Worm (Caenorhabditis elegans) whole organism, young adult: ENCODE data around the gene EEED8.15.
A peak's percentile ranks its signal among the peaks of the same experiment; 100 is the strongest.

Source experiments
- B0019.2 ChIP-seq: fragments of 200-800 bp; sonication (Bioruptor generic); conservative IDR thresholded peaks from 2 replicates; pipeline ENCODE4 v1.3.6; 2022; ENCODE audit warnings: missing genetic modification reagents, missing genetic modification characterization, missing compliant biosample characterization
- C06A6.2 ChIP-seq: fragments of 200-800 bp; sonication (Bioruptor generic); conservative IDR thresholded peaks from 2 replicates; pipeline ENCODE4 v1.3.6; 2022; ENCODE audit warnings: missing genetic modification characterization, missing compliant biosample characterization
- D2030.7 ChIP-seq: fragments of 200-800 bp; sonication (Bioruptor generic); IDR thresholded peaks from 2 replicates; pipeline ENCODE4 v1.3.6; 2022; ENCODE audit warnings: missing genetic modification reagents, missing genetic modification characterization, missing compliant biosample characterization
- F57A8.1 ChIP-seq: fragments of 200-800 bp; sonication (Bioruptor generic); optimal IDR thresholded peaks from 2 replicates; lab custom pipeline; 2018; ENCODE audit warnings: mild to moderate bottlenecking, missing genetic modification characterization, moderate library complexity, missing compliant biosample characterization
- K12H6.12 ChIP-seq: fragments of 200-800 bp; sonication (Bioruptor generic); optimal IDR thresholded peaks from 2 replicates; lab custom pipeline; 2018; ENCODE audit warnings: mild to moderate bottlenecking, missing genetic modification characterization, missing compliant biosample characterization
- Y53F4B.3 ChIP-seq: fragments of 200-800 bp; sonication (Bioruptor generic); IDR thresholded peaks from 2 replicates; pipeline ENCODE4 v1.3.6; 2022; ENCODE audit warnings: missing genetic modification reagents, missing genetic modification characterization, missing compliant biosample characterization
- Y79H2A.3 ChIP-seq: fragments of 200-800 bp; sonication (Bioruptor generic); conservative IDR thresholded peaks from 2 replicates; pipeline ENCODE4 v1.3.6; 2022; ENCODE audit warnings: missing genetic modification reagents, missing genetic modification characterization, missing compliant biosample characterization
- ZK185.1 ChIP-seq: sonication (generic microtip); optimal IDR thresholded peaks from 2 replicates; lab custom pipeline; 2016; ENCODE audit warnings: mild to moderate bottlenecking, missing genetic modification characterization, missing compliant biosample characterization; ENCODE audit not compliant: poor library complexity, severe bottlenecking
- ama-1 ChIP-seq, 3 experiments: fragments of 150-350 bp in 1 of 3; sonication (generic microtip) in 2 of 3; optimal IDR thresholded peaks; 2 replicates each; lab custom pipeline; 2014 to 2018; ENCODE audit warnings: missing biosample characterization in 2 of 3, missing genetic modification characterization in 2 of 3, missing genetic modification reagents in 2 of 3
- aptf-2 ChIP-seq: fragments of 200-800 bp; sonication (Bioruptor generic); conservative IDR thresholded peaks from 2 replicates; pipeline ENCODE4 v1.3.6; 2022; ENCODE audit warnings: missing genetic modification reagents, missing genetic modification characterization, missing compliant biosample characterization
- bed-1 ChIP-seq: fragments of 200-800 bp; sonication (Bioruptor generic); IDR thresholded peaks from 2 replicates; pipeline ENCODE4 v1.3.6; 2022; ENCODE audit warnings: missing genetic modification reagents, missing genetic modification characterization, missing compliant biosample characterization
- bed-2 ChIP-seq: fragments of 200-800 bp; sonication (Bioruptor generic); IDR thresholded peaks from 2 replicates; pipeline ENCODE4 v1.3.6; 2022; ENCODE audit warnings: missing genetic modification reagents, missing genetic modification characterization, missing compliant biosample characterization
- cebp-1 ChIP-seq, 2 experiments: fragments of 200-800 bp in 1 of 2; sonication (Bioruptor generic) in 1 of 2; sonication (generic microtip) in 1 of 2; IDR thresholded peaks in 1 of 2; optimal IDR thresholded peaks in 1 of 2; 2 replicates each; pipeline versions ENCODE4 v1.3.6 to Lab custom; 2017 to 2022; ENCODE audit warnings: missing compliant biosample characterization in 2 of 2, missing genetic modification characterization in 2 of 2, mild to moderate bottlenecking in 1 of 2, missing genetic modification reagents in 1 of 2, moderate library complexity in 1 of 2
- ceh-40 ChIP-seq: fragments of 200-800 bp; sonication (Bioruptor generic); IDR thresholded peaks from 2 replicates; pipeline ENCODE4 v1.3.6; 2022; ENCODE audit warnings: missing genetic modification characterization, missing compliant biosample characterization
- ceh-58 ChIP-seq: fragments of 200-800 bp; sonication (Bioruptor generic); IDR thresholded peaks from 2 replicates; pipeline ENCODE4 v1.3.6; 2022; ENCODE audit warnings: missing genetic modification characterization, missing compliant biosample characterization
- ceh-79 ChIP-seq: sonication (generic microtip); optimal IDR thresholded peaks from 2 replicates; lab custom pipeline; 2017; ENCODE audit warnings: mild to moderate bottlenecking, missing genetic modification characterization, missing compliant biosample characterization
- dpff-1 ChIP-seq: sonication (generic microtip); optimal IDR thresholded peaks from 2 replicates; lab custom pipeline; 2017; ENCODE audit warnings: mild to moderate bottlenecking, missing genetic modification characterization, missing compliant biosample characterization
- dpl-1 ChIP-seq: fragments of 150-350 bp; optimal IDR thresholded peaks from 2 replicates; lab custom pipeline; 2014; ENCODE audit warnings: missing biosample characterization, missing genetic modification reagents, missing genetic modification characterization
- egrh-3 ChIP-seq: fragments of 200-800 bp; sonication (Bioruptor generic); IDR thresholded peaks from 2 replicates; pipeline ENCODE4 v1.3.6; 2022; ENCODE audit warnings: missing genetic modification reagents, missing genetic modification characterization, missing compliant biosample characterization
- ets-4 ChIP-seq: fragments of 200-800 bp; sonication (Bioruptor generic); optimal IDR thresholded peaks from 2 replicates; lab custom pipeline; 2018; ENCODE audit warnings: mild to moderate bottlenecking, missing genetic modification characterization, missing compliant biosample characterization
- hlh-26 ChIP-seq: fragments of 200-800 bp; sonication (Bioruptor generic); conservative IDR thresholded peaks from 2 replicates; pipeline ENCODE4 v1.3.6; 2022; ENCODE audit warnings: missing genetic modification reagents, missing genetic modification characterization, missing compliant biosample characterization
- hmg-20 ChIP-seq: fragments of 200-800 bp; sonication (Bioruptor generic); IDR thresholded peaks from 2 replicates; pipeline ENCODE4 v1.3.6; 2022; ENCODE audit warnings: missing genetic modification reagents, missing genetic modification characterization, missing compliant biosample characterization
- lin-26 ChIP-seq: fragments of 200-800 bp; sonication (Bioruptor generic); IDR thresholded peaks from 2 replicates; pipeline ENCODE4 v1.3.6; 2022; ENCODE audit warnings: missing genetic modification reagents, missing genetic modification characterization, missing compliant biosample characterization
- lin-40 ChIP-seq: sonication (generic microtip); optimal IDR thresholded peaks from 2 replicates; lab custom pipeline; 2016; ENCODE audit warnings: missing genetic modification characterization, mild to moderate bottlenecking, missing compliant biosample characterization, missing genotype, missing genetic modification reagents
- lin-54 ChIP-seq: fragments of 200-800 bp; sonication (Bioruptor generic); optimal IDR thresholded peaks from 2 replicates; lab custom pipeline; 2018; ENCODE audit warnings: mild to moderate bottlenecking, missing genetic modification characterization, missing compliant biosample characterization
- madf-10 ChIP-seq: sonication (generic microtip); optimal IDR thresholded peaks from 2 replicates; lab custom pipeline; 2016; ENCODE audit warnings: mild to moderate bottlenecking, missing genetic modification characterization, missing compliant biosample characterization
- madf-3 ChIP-seq: fragments of 200-800 bp; sonication (Bioruptor generic); IDR thresholded peaks from 2 replicates; pipeline ENCODE4 v1.3.6; 2022; ENCODE audit warnings: missing genetic modification reagents, missing genetic modification characterization, missing compliant biosample characterization
- madf-6 ChIP-seq: fragments of 200-800 bp; sonication (Bioruptor generic); IDR thresholded peaks from 2 replicates; pipeline ENCODE4 v1.3.6; 2022; ENCODE audit warnings: missing genetic modification reagents, missing genetic modification characterization, missing compliant biosample characterization
- mcd-1 ChIP-seq: fragments of 200-800 bp; sonication (Bioruptor generic); IDR thresholded peaks from 2 replicates; pipeline ENCODE4 v1.3.6; 2022; ENCODE audit warnings: missing genetic modification reagents, missing genetic modification characterization, missing compliant biosample characterization
- nfya-1 ChIP-seq: sonication (generic microtip); optimal IDR thresholded peaks from 2 replicates; lab custom pipeline; 2017; ENCODE audit warnings: antibody characterized with exemption, missing compliant biosample characterization, missing genetic modification characterization, borderline replicate concordance; ENCODE audit not compliant: insufficient read depth
- nfya-2 ChIP-seq: fragments of 200-800 bp; sonication (Bioruptor generic); IDR thresholded peaks from 2 replicates; pipeline ENCODE4 v1.3.6; 2022; ENCODE audit warnings: missing genetic modification reagents, missing genetic modification characterization, missing compliant biosample characterization
- nhr-179 ChIP-seq: sonication (generic microtip); optimal IDR thresholded peaks from 2 replicates; lab custom pipeline; 2016; ENCODE audit warnings: mild to moderate bottlenecking, missing genetic modification characterization, missing compliant biosample characterization
- rec-8 ChIP-seq, 2 experiments: sonication (generic microtip); optimal IDR thresholded peaks; 2 replicates each; lab custom pipeline; 2016; ENCODE audit warnings: mild to moderate bottlenecking in 2 of 2, missing genetic modification characterization in 2 of 2, missing genetic modification reagents in 2 of 2, missing genotype in 2 of 2, missing biosample characterization in 1 of 2, missing compliant biosample characterization in 1 of 2, moderate library complexity in 1 of 2
- sdz-38 ChIP-seq: sonication (generic microtip); optimal IDR thresholded peaks from 2 replicates; lab custom pipeline; 2016; ENCODE audit warnings: missing genotype, missing genetic modification characterization, missing compliant biosample characterization
- snpc-3.4 ChIP-seq: sonication (generic microtip); optimal IDR thresholded peaks from 2 replicates; lab custom pipeline; 2017; ENCODE audit warnings: missing genetic modification characterization, mild to moderate bottlenecking, missing compliant biosample characterization, antibody characterized with exemption, moderate library complexity, missing genotype, missing genetic modification reagents
- sptf-2 ChIP-seq: fragments of 200-800 bp; sonication (Bioruptor generic); optimal IDR thresholded peaks from 2 replicates; lab custom pipeline; 2018; ENCODE audit warnings: mild to moderate bottlenecking, missing genetic modification characterization, missing compliant biosample characterization
- tlf-1 ChIP-seq: fragments of 200-800 bp; sonication (Bioruptor generic); optimal IDR thresholded peaks from 2 replicates; lab custom pipeline; 2018; ENCODE audit warnings: mild to moderate bottlenecking, missing genetic modification characterization, missing compliant biosample characterization
- xnd-1 ChIP-seq: sonication (generic microtip); optimal IDR thresholded peaks from 2 replicates; lab custom pipeline; 2016; ENCODE audit warnings: missing genotype, missing genetic modification reagents, missing genetic modification characterization, missing compliant biosample characterization
- ztf-3 ChIP-seq: fragments of 200-800 bp; sonication (Bioruptor generic); optimal IDR thresholded peaks from 2 replicates; lab custom pipeline; 2018; ENCODE audit warnings: mild to moderate bottlenecking, missing genetic modification characterization, missing compliant biosample characterization

EEED8.15 gene

DNA sequence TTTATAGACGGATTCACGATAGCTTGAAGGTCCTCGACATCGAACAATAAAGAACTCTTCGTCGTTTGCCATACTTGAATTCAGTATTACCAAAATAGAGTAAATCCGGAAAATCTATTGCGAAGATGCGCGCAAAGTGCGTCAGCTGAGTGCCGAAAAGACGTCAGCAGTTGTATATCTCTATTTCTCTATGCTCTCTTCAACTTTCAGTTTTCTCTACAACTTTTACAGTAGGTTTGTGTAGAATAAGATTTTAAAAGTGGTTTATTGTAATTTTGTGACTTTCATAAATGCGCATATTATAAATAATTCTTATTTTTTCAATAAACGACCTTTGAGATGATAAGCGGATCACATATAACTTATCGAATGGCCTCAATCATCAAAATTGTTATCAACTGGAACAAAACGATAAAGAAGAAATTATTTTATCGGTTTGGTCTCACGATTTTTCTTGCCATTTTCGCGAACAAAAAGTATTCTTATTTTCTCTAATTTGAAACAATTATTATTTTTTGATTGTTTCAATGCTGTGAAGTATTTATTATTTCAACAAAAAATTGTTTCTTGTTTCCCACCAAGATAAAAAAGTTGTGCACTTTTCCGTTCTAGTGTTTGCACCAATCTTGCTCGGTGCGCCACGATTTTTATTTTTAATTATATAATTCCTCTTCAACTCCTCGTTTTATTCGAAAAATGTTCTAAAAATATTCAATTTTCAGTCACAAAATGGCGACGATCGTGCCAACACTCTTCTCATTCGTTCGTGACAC, 45.6 kb upstream of the EEED8.15 start, which contains the start of the genes agt-2 and F09E5.3 (continued):
- no peak for TF ChIP-seq Y53F4B.3 (GFP tag; lab: Robert Waterston, UW)
- TF ChIP-seq ztf-3 (GFP tag; lab: Kevin White, UChicago), result no peak
- TF ChIP-seq tlf-1 (GFP tag; lab: Kevin White, UChicago), result peak; percentile 40
- TF ChIP-seq egrh-3 (GFP tag; lab: Robert Waterston, UW), result no peak
- no peak for TF ChIP-seq aptf-2 (GFP tag; lab: Robert Waterston, UW)
- TF ChIP-seq ceh-79 (tag; lab: Kevin White, UChicago), result no peak
- no peak for TF ChIP-seq snpc-3.4 (tag; lab: Kevin White, UChicago)
- no peak for TF ChIP-seq xnd-1 (tag; lab: Kevin White, UChicago)
- 0 out of 2 replicates have a peak, but pooled peaks have one; percentile 55 for TF ChIP-seq D2030.7 (GFP tag; lab: Robert Waterston, UW)
- no peak for TF ChIP-seq ceh-40
- TF ChIP-seq ama-1 (optimal IDR thresholded peaks at IDR 0.05; lab: Kevin White, UChicago), result no peak
- no peak for TF ChIP-seq ama-1 (GFP tag; optimal IDR thresholded peaks at IDR 0.05; lab: Kevin White, UChicago)
- no peak for TF ChIP-seq cebp-1 (GFP tag; IDR thresholded peaks at IDR 0.05; lab: Robert Waterston, UW)
- TF ChIP-seq cebp-1 (tag; optimal IDR thresholded peaks at IDR 0.05; lab: Kevin White, UChicago), result peak; percentile 84
- TF ChIP-seq F57A8.1 (GFP tag; lab: Kevin White, UChicago), result no peak
- TF ChIP-seq nfya-2, result no peak
- no peak for TF ChIP-seq hlh-26 (GFP tag; lab: Robert Waterston, UW)
- peak; percentile 82 for TF ChIP-seq madf-6 (GFP tag; lab: Robert Waterston, UW)
- peak; percentile 84 for TF ChIP-seq ZK185.1 (tag; lab: Kevin White, UChicago)
- no peak for TF ChIP-seq B0019.2 (GFP tag; lab: Robert Waterston, UW)
- no peak for TF ChIP-seq bed-2 (GFP tag; lab: Robert Waterston, UW)
- no peak for TF ChIP-seq bed-1 (GFP tag; lab: Robert Waterston, UW)
- TF ChIP-seq K12H6.12, result peak; percentile 75
- TF ChIP-seq sptf-2, result no peak
- TF ChIP-seq lin-40 (tag; lab: Kevin White, UChicago), result peak; percentile 92
- TF ChIP-seq nfya-1, result no peak
- no peak for TF ChIP-seq rec-8 (tag; optimal IDR thresholded peaks at IDR 0.05; lab: Kevin White, UChicago)
- TF ChIP-seq dpl-1 (GFP tag; lab: Kevin White, UChicago), result peak; percentile 45
- no peak for TF ChIP-seq Y79H2A.3 (GFP tag; lab: Robert Waterston, UW)
- peak; percentile 55; the same call in 1 of the 2 replicates for TF ChIP-seq lin-26 (GFP tag; lab: Robert Waterston, UW)
- TF ChIP-seq C06A6.2 (GFP tag; lab: Robert Waterston, UW), result peak; percentile 75; the same call in 1 of the 2 replicates
- TF ChIP-seq ets-4, result peak; percentile 12
- TF ChIP-seq mcd-1 (GFP tag; lab: Robert Waterston, UW), result peak; percentile 82
- TF ChIP-seq ceh-58 (GFP tag; lab: Robert Waterston, UW), result no peak
- no peak for TF ChIP-seq dpff-1 (tag; lab: Kevin White, UChicago)
- TF ChIP-seq madf-10 (tag; lab: Kevin White, UChicago), result peak; percentile 49
- no peak for TF ChIP-seq nhr-179 (tag; lab: Kevin White, UChicago)
- TF ChIP-seq lin-54 (GFP tag; lab: Kevin White, UChicago), result peak; percentile 87
- no peak for TF ChIP-seq sdz-38 (tag; lab: Kevin White, UChicago)
- TF ChIP-seq madf-3 (GFP tag; lab: Robert Waterston, UW), result peak; percentile 86
- peak; percentile 50; the same call in 1 of the 2 replicates for TF ChIP-seq hmg-20 (GFP tag; lab: Robert Waterston, UW)
